Worm (Caenorhabditis elegans) whole organism, early embryonic: Measurements from ENCODE around the gene srz-62.

Experiments used
- B0310.2 ChIP-seq: sonication (generic microtip); optimal IDR thresholded peaks from 2 replicates; lab custom pipeline; 2016; ENCODE audit warnings: mild to moderate bottlenecking, missing genetic modification characterization, missing compliant biosample characterization
- F13C5.2 ChIP-seq: sonication (generic microtip); optimal IDR thresholded peaks from 2 replicates; lab custom pipeline; 2017; ENCODE audit warnings: mild to moderate bottlenecking, missing genetic modification characterization, inconsistent platforms, missing compliant biosample characterization
- aly-1 ChIP-seq: sonication (generic microtip); optimal IDR thresholded peaks from 2 replicates; lab custom pipeline; 2016; ENCODE audit warnings: missing genetic modification characterization, missing compliant biosample characterization
- ama-1 ChIP-seq: fragments of 150-350 bp; optimal IDR thresholded peaks from 2 replicates; lab custom pipeline; 2014
- ceh-13 ChIP-seq: fragments of 200-800 bp; sonication (Bioruptor generic); optimal IDR thresholded peaks from 2 replicates; lab custom pipeline; 2018; ENCODE audit warnings: mild to moderate bottlenecking, missing genetic modification characterization, missing compliant biosample characterization
- ceh-36 ChIP-seq: sonication (generic microtip); optimal IDR thresholded peaks from 2 replicates; lab custom pipeline; 2016; ENCODE audit warnings: missing genetic modification characterization, inconsistent platforms, missing compliant biosample characterization
- ets-7 ChIP-seq: sonication (generic microtip); optimal IDR thresholded peaks from 2 replicates; lab custom pipeline; 2016; ENCODE audit warnings: missing genotype, missing genetic modification characterization, missing compliant biosample characterization
- flt-1 ChIP-seq: fragments of 200-800 bp; sonication (Bioruptor generic); IDR thresholded peaks from 2 replicates; pipeline ENCODE4 v1.3.6; 2022; ENCODE audit warnings: missing genetic modification characterization, missing compliant biosample characterization
- hmbx-1 ChIP-seq: sonication (generic microtip); optimal IDR thresholded peaks from 2 replicates; lab custom pipeline; 2016; ENCODE audit warnings: mild to moderate bottlenecking, missing genetic modification characterization, missing compliant biosample characterization
- hmg-4 ChIP-seq: fragments of 200-800 bp; sonication (Bioruptor generic); optimal IDR thresholded peaks from 2 replicates; lab custom pipeline; 2018; ENCODE audit warnings: mild to moderate bottlenecking, missing genetic modification characterization, missing compliant biosample characterization
- hnd-1 ChIP-seq: sonication (generic microtip); optimal IDR thresholded peaks from 2 replicates; lab custom pipeline; 2016; ENCODE audit warnings: missing genetic modification characterization, missing compliant biosample characterization
- pes-1 ChIP-seq: fragments of 200-800 bp; sonication (Bioruptor generic); IDR thresholded peaks from 2 replicates; pipeline ENCODE4 v1.3.6; 2022; ENCODE audit warnings: missing genetic modification reagents, missing genetic modification characterization, missing compliant biosample characterization
- scrt-1 ChIP-seq: fragments of 200-800 bp; sonication (Bioruptor generic); IDR thresholded peaks from 2 replicates; pipeline ENCODE4 v1.3.6; 2022; ENCODE audit warnings: missing genetic modification characterization, missing compliant biosample characterization
- sea-1 ChIP-seq: fragments of 200-800 bp; sonication (Bioruptor generic); conservative IDR thresholded peaks from 2 replicates; pipeline ENCODE4 v1.3.6; 2022; ENCODE audit warnings: missing genetic modification characterization, missing compliant biosample characterization
- tbx-11 ChIP-seq: fragments of 200-800 bp; sonication (Bioruptor generic); IDR thresholded peaks from 2 replicates; pipeline ENCODE4 v1.3.6; 2022; ENCODE audit warnings: missing genetic modification characterization, missing compliant biosample characterization
- tbx-37 ChIP-seq: fragments of 200-800 bp; sonication (Bioruptor generic); conservative IDR thresholded peaks from 2 replicates; pipeline ENCODE4 v1.3.6; 2022; ENCODE audit warnings: missing genetic modification reagents, missing genetic modification characterization, missing compliant biosample characterization
- tra-4 ChIP-seq: sonication (generic microtip); optimal IDR thresholded peaks from 2 replicates; lab custom pipeline; 2017; ENCODE audit warnings: missing genetic modification characterization, missing compliant biosample characterization

Gene srz-62

ce11 chrIV:3874417-3874816 is 25.9 kb upstream of the srz-62 start:
- no peak for TF ChIP-seq flt-1 (GFP tag; lab: Robert Waterston, UW)
- TF ChIP-seq aly-1 (tag; lab: Kevin White, UChicago), result no peak
- TF ChIP-seq hmbx-1, result no peak
- no peak for TF ChIP-seq sea-1 (GFP tag; lab: Robert Waterston, UW)
- no peak for TF ChIP-seq ceh-13 (GFP tag; lab: Kevin White, UChicago)
- no peak for TF ChIP-seq ets-7 (tag; lab: Kevin White, UChicago)

- no peak for TF ChIP-seq aly-1 (tag; lab: Kevin White, UChicago)
- TF ChIP-seq hmg-4 (GFP tag; lab: Kevin White, UChicago), result no peak
- TF ChIP-seq sea-1 (GFP tag; lab: Robert Waterston, UW), result no peak
- TF ChIP-seq B0310.2 (tag; lab: Kevin White, UChicago), result no peak
- TF ChIP-seq scrt-1 (GFP tag; lab: Robert Waterston, UW), result no peak
- no peak for TF ChIP-seq F13C5.2 (tag; lab: Kevin White, UChicago)
- no peak for TF ChIP-seq flt-1 (GFP tag; lab: Robert Waterston, UW)
- no peak for TF ChIP-seq ceh-36 (tag; lab: Kevin White, UChicago)
- no peak for TF ChIP-seq pes-1
- no peak for TF ChIP-seq ceh-13 (GFP tag; lab: Kevin White, UChicago)
- TF ChIP-seq hnd-1, result no peak
- TF ChIP-seq tbx-37 (GFP tag; lab: Robert Waterston, UW), result no peak
Observed at ce11 chrIV:3875260-3875659, 25.0 kb upstream of the srz-62 start.

DNA sequence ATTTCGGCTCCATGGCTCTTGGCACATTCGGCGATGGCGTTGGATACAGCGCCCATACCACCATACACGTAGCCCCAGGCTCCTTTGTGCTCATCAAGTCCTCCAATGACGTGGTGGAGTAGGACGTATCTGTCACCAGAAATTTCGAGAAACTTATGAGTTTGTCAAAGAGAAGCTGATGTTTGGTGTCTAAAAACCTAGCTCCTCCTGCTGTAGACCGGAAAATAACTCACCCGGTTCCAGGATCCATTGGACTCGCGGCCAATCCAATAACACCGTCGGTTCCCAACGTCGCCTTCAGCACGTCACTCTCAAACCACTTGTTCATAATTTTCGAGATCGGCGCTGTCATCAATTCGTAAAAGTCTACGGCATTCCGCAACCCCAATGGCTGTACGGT is 23.3 kb upstream of the srz-62 start:
- TF ChIP-seq ceh-13 (GFP tag; lab: Kevin White, UChicago) (no peak), tra-4 (tag; lab: Kevin White, UChicago) (no peak), scrt-1 (GFP tag; lab: Robert Waterston, UW) (no peak), tbx-37 (GFP tag; lab: Robert Waterston, UW) (no peak), ama-1 (lab: Kevin White, UChicago) (no peak), hmbx-1 (no peak), ceh-36 (tag; lab: Kevin White, UChicago) (no peak)

DNA sequence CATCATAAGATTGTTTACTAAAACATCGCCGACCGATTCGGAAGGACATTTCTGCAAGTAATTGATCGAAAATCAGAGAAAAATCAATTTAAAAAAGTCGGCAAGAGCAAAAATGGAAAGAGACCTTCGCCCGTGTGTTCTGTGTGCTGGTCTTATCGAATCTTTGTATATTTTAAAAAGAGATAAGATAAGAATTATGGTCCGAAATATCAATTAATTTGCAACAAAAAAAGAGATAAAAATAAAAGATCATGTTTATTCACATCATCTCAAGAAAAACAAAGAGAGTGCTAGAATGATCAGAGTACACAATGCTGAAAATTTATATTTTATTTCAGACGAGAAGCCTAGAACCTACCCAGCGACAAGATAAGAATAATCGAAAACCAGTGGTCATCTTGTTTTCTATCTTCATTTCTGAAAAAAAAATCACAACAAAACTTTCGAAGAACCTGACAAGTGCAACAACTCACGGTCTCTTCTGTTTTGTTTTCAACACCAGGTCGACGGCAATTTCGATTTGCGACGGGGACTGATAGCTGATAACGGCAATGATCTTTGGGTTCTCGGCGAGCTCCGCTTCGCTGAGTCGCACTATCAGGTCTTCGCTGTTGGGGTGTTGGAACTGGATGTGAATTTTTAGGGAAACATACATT is 21.9 kb upstream of the srz-62 start, which contains the start of gene F37C4.6:
Gene F37C4.6 (minus strand): TSS at position 51 of the 656 bp plus-strand sequence.
- TF ChIP-seq hnd-1 (no peak), pes-1 (no peak), ama-1 (lab: Kevin White, UChicago) (no peak)

- no peak for TF ChIP-seq hnd-1
Observed at ce11 chrIV:3881119-3881518, 19.2 kb upstream of the srz-62 start, which contains the start of the genes F37C4.8 and oac-23. Gene F37C4.8 (minus strand): TSS chrIV:3881219. Gene oac-23 (plus strand): TSS chrIV:3881441.

ce11 chrIV:3885369-3885768 is 14.9 kb upstream of the srz-62 start, which contains the start of gene oac-22:
Gene oac-22 (plus strand): TSS chrIV:3885669.
- no peak for TF ChIP-seq B0310.2 (tag; lab: Kevin White, UChicago)
- no peak for TF ChIP-seq ets-7 (tag; lab: Kevin White, UChicago)
- no peak for TF ChIP-seq hnd-1
- TF ChIP-seq ceh-13 (GFP tag; lab: Kevin White, UChicago), result no peak
- no peak for TF ChIP-seq aly-1 (tag; lab: Kevin White, UChicago)
- no peak for TF ChIP-seq tbx-37 (GFP tag; lab: Robert Waterston, UW)
- no peak for TF ChIP-seq ceh-36 (tag; lab: Kevin White, UChicago)
- no peak for TF ChIP-seq sea-1 (GFP tag; lab: Robert Waterston, UW)
- no peak for TF ChIP-seq tra-4 (tag; lab: Kevin White, UChicago)
- TF ChIP-seq scrt-1 (GFP tag; lab: Robert Waterston, UW), result no peak
- TF ChIP-seq hmbx-1, result no peak

DNA sequence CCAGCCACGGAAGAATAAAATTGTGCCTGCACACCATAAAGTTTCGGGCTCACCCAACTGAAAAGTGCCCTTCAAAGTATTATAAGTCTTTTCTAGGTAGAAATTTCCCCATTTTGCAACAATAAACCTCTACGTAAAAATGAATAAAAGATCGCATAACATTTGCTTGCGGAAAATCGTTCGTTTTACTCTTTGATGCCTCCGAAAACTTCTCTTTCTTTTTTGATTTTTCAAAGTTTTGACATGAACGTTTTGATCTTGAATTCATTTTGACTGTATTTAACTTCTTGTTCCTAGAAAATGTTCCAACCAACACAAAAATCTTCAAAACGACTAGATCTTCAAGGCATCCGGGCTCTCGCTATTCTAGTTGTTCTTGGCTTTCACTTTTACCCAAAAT is 11.3 kb upstream of the srz-62 start, which contains the start of gene oac-21:
Gene oac-21 (plus strand): TSS at position 301 of the 400 bp plus-strand sequence.
- TF ChIP-seq scrt-1 (GFP tag; lab: Robert Waterston, UW) (no peak), ceh-13 (GFP tag; lab: Kevin White, UChicago) (no peak), aly-1 (tag; lab: Kevin White, UChicago) (no peak), tbx-37 (GFP tag; lab: Robert Waterston, UW) (no peak), ets-7 (tag; lab: Kevin White, UChicago) (no peak), tbx-11 (GFP tag; lab: Robert Waterston, UW) (no peak), B0310.2 (tag; lab: Kevin White, UChicago) (no peak), pes-1 (no peak), tra-4 (tag; lab: Kevin White, UChicago) (no peak), hmg-4 (GFP tag; lab: Kevin White, UChicago) (no peak), sea-1 (GFP tag; lab: Robert Waterston, UW) (no peak), ama-1 (lab: Kevin White, UChicago) (no peak), flt-1 (GFP tag; lab: Robert Waterston, UW) (no peak), F13C5.2 (tag; lab: Kevin White, UChicago) (no peak), hnd-1 (no peak), ceh-36 (tag; lab: Kevin White, UChicago) (no peak), hmbx-1 (no peak)

- TF ChIP-seq scrt-1 (GFP tag; lab: Robert Waterston, UW) (no peak), B0310.2 (tag; lab: Kevin White, UChicago) (no peak), tbx-37 (GFP tag; lab: Robert Waterston, UW) (no peak), ets-7 (tag; lab: Kevin White, UChicago) (no peak), sea-1 (GFP tag; lab: Robert Waterston, UW) (no peak), ama-1 (lab: Kevin White, UChicago) (no peak)
Observed at ce11 chrIV:3892027-3892426, 8.3 kb upstream of the srz-62 start, which contains the start of gene F56D6.9. Gene F56D6.9 (plus strand): TSS chrIV:3892327.
